Fruit fly (Drosophila melanogaster): ENCODE measurements around the gene CG10232.

DNA sequence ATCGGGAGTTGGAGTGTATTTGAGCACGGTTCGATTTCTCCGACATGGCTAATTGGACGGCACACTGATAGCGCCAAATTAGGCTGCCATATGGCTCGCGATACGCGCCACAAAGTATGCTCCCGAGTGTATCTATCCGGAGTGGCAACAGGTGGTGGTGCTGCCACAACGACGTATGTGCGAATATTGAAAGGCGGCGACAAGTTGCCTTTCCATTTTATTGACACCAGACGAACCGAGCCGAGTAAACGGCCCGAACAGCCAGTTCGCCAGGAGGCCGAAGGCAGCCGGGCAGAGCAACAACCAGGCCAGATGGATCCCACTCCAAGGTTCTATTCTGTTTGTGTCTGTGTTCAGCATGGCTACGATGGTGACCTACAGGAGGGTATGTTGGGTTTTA lies 22.6 kb downstream of the CG10232 start, which contains the start of gene prt:
- TF ChIP-seq dmrt93B (GFP tag; optimal IDR thresholded peaks at IDR 0.05): no peak
- no peak for TF ChIP-seq Hnf4 (GFP tag; optimal IDR thresholded peaks at IDR 0.05)
- no peak for TF ChIP-seq h (GFP tag; optimal IDR thresholded peaks at IDR 0.05)
- no peak for TF ChIP-seq lola (GFP tag; optimal IDR thresholded peaks at IDR 0.05)
- no peak for TF ChIP-seq Hr78 (GFP tag; optimal IDR thresholded peaks at IDR 0.05)
- no peak for TF ChIP-seq GATAd (GFP tag; optimal IDR thresholded peaks at IDR 0.05)
- TF ChIP-seq psq (GFP tag; optimal IDR thresholded peaks at IDR 0.05): no peak
- TF ChIP-seq pan (optimal IDR thresholded peaks at IDR 0.05): no peak
- no peak for TF ChIP-seq CrebA (GFP tag; optimal IDR thresholded peaks at IDR 0.05; ENCODE audit: borderline replicate concordance)
- no peak for TF ChIP-seq OdsH (GFP tag; optimal IDR thresholded peaks at IDR 0.05)
- no peak for TF ChIP-seq brk (GFP tag; optimal IDR thresholded peaks at IDR 0.05)
- TF ChIP-seq ey (GFP tag; optimal IDR thresholded peaks at IDR 0.05): no peak
- TF ChIP-seq Mio (GFP tag; optimal IDR thresholded peaks at IDR 0.05): no peak
- no peak for TF ChIP-seq Rel (GFP tag; optimal IDR thresholded peaks at IDR 0.05)
- TF ChIP-seq Rel (tag; optimal IDR thresholded peaks at IDR 0.05): no peak

Data from whole organism, wandering third instar larva.